Worm (Caenorhabditis elegans): Measurements from ENCODE around the gene F53B3.6.

ce11 chrX:2907296-2907873 is 43.4 kb downstream of the F53B3.6 start:
- no peak for TF ChIP-seq him-1 (tag; optimal IDR thresholded peaks at IDR 0.05)
- TF ChIP-seq dao-5 (tag; optimal IDR thresholded peaks at IDR 0.05), result no peak
- TF ChIP-seq W03F9.2 (tag; optimal IDR thresholded peaks at IDR 0.05), result no peak

Measured in whole organism, L4/young adult.